Worm (Caenorhabditis elegans) whole organism, L4/young adult: Measurements from ENCODE around the gene R160.12.
"Not testable (repeated sequence)": the region's sequence is repeated elsewhere in the genome, so short reads cannot be mapped to it uniquely, and the experiment has no call there.

Experiments used
- W03F9.2 ChIP-seq: fragments of 150-350 bp; optimal IDR thresholded peaks from 2 replicates; lab custom pipeline; 2014; ENCODE audit warnings: missing biosample characterization, missing genetic modification characterization
- dao-5 ChIP-seq: sonication (generic microtip); optimal IDR thresholded peaks from 2 replicates; lab custom pipeline; 2016; ENCODE audit warnings: missing genotype, missing genetic modification characterization, moderate library complexity, missing compliant biosample characterization

DNA sequence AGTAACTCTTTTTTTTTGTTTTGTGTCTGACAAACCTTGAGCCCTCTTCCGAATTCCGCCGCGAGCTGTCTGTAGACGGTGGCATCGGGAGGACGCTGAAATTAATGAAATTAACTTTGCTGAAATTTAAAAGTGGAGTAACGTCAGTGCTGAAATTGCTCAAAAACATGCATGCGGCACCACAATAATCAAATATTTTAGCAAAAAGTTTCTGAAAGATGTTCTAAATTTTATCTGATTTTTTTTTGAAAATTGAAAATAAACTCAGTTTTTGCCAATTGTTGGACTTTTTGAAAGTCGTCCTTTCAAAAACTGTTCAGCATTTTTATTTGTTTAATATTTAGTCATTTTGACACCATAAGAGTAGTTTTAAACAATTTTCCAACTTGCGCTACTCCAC is 41.6 kb downstream of the R160.12 start, which contains the start of gene cst-2:
- TF ChIP-seq dao-5 (tag; lab: Kevin White, UChicago); W03F9.2: not testable (repeated sequence)
